Fruit fly (Drosophila melanogaster): ENCODE results near the gene Dph1.
A peak's percentile ranks its signal among the peaks of the same experiment; 100 is the strongest.

Dph1 gene

DNA sequence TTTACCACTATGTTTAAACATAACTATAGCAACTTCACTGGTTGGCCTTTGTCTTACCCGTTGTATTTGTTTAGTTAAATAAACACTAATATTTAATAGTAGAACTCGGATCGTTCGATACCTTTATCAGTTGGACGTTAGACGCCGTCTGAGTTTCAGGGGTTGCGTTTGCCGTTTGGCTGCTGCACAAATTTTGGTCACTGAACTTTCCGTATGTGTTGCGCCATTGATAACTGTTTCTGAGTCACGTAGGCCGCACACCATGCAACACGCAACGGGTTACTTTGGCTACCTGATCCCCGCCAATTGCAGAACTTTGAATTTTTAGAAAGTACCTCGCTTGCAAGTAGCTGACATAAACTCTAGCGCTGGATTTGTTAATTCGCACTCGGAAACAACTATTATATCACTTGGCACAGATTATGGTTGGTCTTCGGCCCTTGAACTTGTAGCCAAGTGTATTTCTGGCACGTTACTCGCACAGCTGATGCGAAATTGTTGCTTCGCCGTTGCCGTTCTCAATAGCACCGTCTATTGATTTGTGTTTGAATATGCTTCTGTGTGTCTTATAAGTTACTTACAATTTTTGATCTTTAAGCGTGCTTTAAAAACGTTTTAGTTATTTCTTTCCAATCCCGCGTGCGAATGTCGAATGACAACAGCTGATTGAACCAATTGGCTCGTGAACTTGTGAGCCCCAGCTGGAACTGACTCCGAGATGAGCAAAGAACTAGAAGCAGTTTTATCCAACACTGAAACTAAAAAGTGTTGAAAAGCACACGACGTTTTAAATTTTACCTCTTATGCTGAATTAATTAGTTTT, at the start of gene Dph1:
TSS of gene Dph1 (minus strand) at position 670 of the 823 bp plus-strand sequence.
- peak; percentile 75 for TF ChIP-seq CG17801 (GFP tag; optimal IDR thresholded peaks at IDR 0.05; ENCODE audit: partially characterized antibody)

DNA sequence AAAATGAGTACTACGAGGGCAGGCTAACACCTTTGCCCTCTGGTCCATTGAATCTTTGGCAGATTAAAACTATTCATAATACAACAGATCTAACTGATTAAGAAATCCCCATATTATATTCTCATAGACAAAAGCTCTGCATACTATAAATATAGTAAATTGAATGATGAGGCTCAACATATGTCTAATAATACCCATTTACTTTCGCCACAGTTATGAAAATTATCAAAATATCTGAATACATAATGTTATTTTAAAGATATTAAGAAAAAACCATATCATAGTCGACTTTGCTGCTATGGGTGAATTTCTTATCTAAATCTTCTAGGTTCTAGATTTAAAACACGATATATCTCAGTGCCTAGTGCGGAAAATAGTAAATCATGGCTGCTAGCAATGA, 35.1 kb upstream of the Dph1 start, which contains the start of gene CG32087:
TSS of gene CG32087 (plus strand) at position 301 of the 400 bp plus-strand sequence.
- no peak for TF ChIP-seq CG17801 (GFP tag; optimal IDR thresholded peaks at IDR 0.05; ENCODE audit: partially characterized antibody)

DNA sequence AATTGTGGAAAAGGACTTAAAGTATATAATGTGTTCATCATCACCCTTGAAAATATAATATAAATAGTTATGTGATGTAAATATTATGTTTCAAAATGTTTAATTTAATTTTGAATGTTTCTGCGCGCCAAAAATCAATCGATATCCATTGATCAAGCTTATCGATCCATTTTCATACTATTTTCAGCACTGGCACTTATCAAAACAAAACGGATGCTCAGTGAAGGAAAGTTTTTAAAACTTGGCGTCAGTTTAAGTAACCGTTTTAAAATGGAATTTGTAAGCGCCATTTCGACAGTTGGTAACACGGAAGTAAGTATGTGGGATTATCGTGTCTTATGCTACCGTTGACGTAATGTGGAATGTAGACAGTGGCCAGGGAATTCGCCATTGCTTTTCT, 31.4 kb upstream of the Dph1 start, which contains the start of gene sunn:
TSS of gene sunn (plus strand) at position 202 of the 400 bp plus-strand sequence.
- TF ChIP-seq CG17801 (GFP tag; optimal IDR thresholded peaks at IDR 0.05; ENCODE audit: partially characterized antibody) = no peak

DNA sequence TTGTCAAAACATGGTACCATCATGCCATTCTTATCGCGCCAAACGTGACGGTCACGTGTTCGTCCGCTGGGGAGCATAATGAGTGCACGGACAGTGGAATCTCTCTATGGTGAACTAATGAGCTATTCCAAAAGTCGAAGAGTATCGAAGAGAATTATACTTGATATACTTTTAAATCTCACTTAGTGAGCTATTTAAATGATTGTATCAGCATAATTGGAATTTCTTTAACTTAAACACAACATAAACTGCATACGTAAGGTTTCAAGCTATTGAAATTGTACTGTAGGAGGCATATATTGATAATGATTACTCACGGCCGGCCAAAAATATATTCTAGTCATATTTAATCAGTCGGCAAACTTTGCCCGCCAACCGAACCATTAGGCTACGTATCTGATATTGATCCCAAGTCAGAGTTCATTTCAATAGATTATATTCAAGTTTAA, 24.8 kb upstream of the Dph1 start:
- TF ChIP-seq CG17801 (GFP tag; optimal IDR thresholded peaks at IDR 0.05; ENCODE audit: partially characterized antibody) = peak; percentile 18

DNA sequence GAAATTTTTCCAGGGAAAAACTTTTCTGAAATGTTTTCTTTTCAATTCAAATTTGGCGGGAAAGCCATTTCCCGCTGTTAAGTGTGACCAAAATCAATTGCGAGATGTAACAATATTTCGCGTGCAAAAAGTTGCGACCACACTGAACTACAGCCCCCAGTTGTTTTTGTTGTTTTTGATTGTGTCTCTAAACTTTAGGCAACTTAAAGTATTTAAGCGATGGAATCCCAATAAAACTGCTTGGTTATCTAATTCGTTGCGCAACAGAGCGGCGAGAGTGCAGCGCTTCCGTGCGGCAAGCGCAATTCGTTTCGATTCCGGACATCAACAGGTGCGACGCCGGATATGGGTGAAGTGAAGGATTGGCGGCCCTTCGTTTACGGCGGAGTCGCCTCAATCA, 24.0 kb upstream of the Dph1 start, which contains the start of gene Bmcp:
TSS of gene Bmcp (plus strand) at position 155 of the 400 bp plus-strand sequence.
- TF ChIP-seq CG17801 (GFP tag; optimal IDR thresholded peaks at IDR 0.05; ENCODE audit: partially characterized antibody) = peak; percentile 51

DNA sequence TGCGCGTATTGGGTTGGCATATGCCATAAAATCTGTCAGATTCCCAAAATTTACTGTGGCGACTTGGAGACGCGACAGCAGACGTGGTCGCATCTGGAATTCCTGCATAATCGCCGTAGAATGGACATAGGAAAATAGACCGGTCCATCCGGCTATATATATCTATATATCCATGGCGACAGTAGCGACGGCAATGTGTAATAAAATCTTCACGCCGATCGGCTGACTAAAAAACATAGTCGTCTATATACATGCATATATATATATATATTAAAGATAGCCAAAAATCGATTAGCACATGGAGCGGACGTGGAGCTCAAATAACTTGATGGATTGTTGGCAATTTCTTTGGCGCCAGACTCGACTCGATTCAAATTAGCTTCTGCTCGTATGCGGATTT, 21.2 kb upstream of the Dph1 start:
- no peak for TF ChIP-seq CG17801 (GFP tag; optimal IDR thresholded peaks at IDR 0.05; ENCODE audit: partially characterized antibody)

DNA sequence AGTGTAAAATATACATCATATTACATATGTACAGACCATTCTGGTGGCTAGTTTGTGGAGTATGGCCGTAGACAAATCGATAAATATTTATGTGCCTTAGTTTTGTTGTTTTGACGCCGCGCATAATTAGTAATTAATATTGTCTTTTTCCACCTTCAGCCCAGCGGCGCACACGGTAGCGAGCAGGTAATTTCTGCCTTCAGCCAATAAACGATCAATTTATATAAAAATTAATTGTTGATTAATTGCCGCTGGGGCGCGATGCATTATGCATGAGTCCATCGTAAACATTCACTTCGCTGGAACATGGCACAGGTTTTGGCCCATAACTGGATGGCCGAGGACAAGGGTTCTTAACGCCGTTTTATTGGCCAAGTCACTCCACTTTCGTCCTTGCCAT, 20.5 kb upstream of the Dph1 start:
- no peak for TF ChIP-seq CG17801 (GFP tag; optimal IDR thresholded peaks at IDR 0.05; ENCODE audit: partially characterized antibody)

DNA sequence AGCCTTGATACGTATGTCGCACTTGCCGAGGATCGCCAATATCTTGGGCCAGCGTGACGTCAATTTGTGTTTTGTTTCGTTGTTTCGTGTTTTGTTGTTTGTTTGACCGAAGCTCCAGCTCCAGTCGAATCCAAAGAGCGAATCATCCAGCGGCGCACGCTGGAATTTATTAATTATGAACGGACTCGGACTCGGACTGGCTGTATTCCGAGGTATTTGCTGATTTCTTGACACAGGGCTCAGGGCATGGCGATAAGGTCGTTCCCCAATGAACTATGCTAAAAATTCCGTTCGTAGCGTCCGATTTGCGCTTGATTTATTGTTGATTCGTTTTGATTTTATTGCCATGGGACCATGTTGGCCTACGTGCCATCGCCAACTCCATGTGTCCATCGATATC, 20.1 kb upstream of the Dph1 start:
- no peak for TF ChIP-seq CG17801 (GFP tag; optimal IDR thresholded peaks at IDR 0.05; ENCODE audit: partially characterized antibody)

DNA sequence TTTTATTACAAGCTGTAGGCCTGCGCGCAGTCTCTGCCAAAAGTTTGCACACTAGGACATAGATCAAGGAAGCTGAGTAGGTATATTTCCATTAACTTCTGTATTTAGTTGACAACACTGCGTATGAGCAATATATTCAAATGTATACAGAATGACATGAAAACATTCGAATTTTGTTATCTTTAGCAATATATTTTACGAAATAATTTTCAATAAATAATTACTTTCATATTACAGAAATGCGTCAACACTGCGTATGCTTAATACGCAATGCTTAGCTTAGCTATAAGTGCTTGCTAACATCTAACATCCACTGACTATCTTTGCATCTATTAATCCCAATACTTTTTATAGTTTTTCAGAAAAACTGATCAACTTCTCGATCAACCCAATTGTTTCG, 19.6 kb upstream of the Dph1 start:
- no peak for TF ChIP-seq CG17801 (GFP tag; optimal IDR thresholded peaks at IDR 0.05; ENCODE audit: partially characterized antibody)

DNA sequence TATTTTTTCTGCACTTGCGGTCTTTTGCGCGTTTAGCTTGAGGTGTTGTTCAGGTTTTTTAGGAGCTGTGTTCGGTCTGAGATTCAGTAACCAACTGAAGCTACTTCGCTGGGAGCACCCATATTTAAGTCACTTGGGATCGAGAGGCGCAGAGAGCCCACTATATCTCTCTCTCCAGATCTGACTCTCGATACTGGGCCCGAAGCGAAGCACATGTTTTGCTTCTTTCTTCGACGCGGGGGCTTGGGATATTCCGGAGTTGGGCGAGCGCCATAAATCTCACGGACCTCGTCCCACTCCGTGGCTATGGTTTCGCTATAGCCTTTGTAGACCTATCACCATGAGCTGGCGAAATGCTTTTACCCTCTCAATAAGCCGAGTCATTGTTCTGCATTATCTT, 18.4 kb upstream of the Dph1 start, which contains the start of gene CG14132:
TSS of gene CG14132 (minus strand) at position 99 of the 400 bp plus-strand sequence.
- TF ChIP-seq CG17801 (GFP tag; optimal IDR thresholded peaks at IDR 0.05; ENCODE audit: partially characterized antibody) = no peak

DNA sequence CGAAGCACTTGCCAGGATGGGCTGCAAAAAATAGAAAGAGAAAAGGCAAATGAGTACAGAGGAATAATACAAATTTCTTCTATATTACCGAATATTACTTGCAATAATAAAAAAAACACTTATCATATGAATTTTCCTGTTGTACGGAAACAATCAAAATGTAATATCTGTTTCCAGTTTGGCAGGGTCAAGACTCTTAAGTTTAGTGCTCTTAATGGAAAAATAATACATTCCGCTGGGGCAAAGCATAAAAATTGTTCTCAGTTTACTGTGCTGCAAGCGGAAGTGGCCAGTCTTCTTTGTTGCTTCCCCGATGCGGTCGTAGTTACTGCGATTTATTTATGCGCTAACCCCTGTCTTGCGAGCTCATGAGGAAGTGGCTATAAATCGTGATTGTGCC, 16.1 kb upstream of the Dph1 start:
- TF ChIP-seq CG17801 (GFP tag; optimal IDR thresholded peaks at IDR 0.05; ENCODE audit: partially characterized antibody) = no peak

DNA sequence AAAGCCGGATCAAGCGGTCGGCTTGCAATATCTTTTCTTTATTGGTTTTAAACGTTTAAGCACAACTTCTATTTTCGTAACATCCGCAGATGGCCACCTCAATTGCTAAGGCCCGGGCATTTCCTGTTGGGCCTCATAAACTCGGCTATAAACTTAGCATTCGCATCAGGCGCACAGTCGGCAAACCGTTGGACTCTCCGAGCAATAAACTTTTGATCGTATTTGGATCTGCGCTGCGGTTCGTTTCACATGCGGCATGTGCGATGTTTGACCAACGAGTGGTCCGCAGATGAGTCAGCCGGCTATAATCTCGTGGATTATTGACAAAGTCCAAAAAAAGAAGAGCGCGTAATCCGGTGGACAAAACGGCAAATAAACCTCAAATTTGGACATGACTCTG, 15.0 kb upstream of the Dph1 start:
- no peak for TF ChIP-seq CG17801 (GFP tag; optimal IDR thresholded peaks at IDR 0.05; ENCODE audit: partially characterized antibody)

DNA sequence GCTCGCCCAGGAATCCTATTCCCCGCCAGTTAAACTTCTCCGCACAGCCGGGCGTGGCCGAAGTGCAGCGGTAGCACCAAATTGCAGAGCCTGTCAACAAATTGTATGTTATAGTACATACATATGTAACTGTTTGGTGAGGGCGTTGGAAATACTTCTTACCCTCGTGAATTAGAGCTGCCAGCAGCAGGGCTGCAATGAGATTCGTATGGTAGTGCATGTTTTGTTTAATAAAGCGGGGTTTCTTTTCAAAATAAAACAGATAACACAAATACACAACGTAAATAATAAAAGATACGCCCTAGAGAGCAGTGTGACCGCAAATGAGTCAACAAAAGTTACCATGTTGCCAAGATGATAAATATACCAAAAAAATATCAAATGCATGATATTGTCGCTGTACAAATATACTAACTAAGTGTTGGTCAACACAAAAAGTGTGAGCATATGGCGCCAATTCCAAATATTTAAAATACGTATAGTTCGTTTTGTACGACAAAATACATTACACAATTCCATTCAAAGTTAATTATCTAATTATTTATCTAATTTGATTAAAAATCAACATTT, 14.4 kb upstream of the Dph1 start, which contains the start of gene crim:
TSS of gene crim (minus strand) at position 328 of the 570 bp plus-strand sequence.
- TF ChIP-seq CG17801 (GFP tag; optimal IDR thresholded peaks at IDR 0.05; ENCODE audit: partially characterized antibody) = no peak

DNA sequence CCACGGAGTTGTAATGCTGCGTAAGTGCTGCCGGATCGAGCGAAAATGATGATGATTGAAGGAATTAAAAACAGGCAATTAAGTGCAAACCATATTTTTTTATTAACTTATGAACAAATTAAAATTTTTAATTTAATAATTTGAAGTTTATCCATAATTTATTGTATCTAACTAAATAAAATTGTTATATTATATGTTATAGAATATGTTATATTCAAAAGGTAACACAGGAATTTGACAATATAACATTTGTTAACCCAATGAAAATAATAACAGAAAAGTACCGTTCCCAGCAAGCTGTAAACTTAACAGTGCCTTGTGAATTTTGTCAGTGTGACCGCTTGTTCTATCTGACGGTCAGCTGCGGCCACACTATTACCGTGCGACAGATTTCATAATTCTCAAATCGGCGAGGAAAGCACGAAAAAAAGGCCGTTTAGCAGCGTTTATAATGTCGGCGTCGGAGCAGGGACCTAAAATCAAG, 11.9 kb upstream of the Dph1 start, which contains the start of the genes Ccdc56 and mtTFB1:
TSS of gene Ccdc56 (plus strand) at position 347 of the 484 bp plus-strand sequence.
TSS of gene mtTFB1 (plus strand) at position 347 of the 484 bp plus-strand sequence.
- no peak for TF ChIP-seq CG17801 (GFP tag; optimal IDR thresholded peaks at IDR 0.05; ENCODE audit: partially characterized antibody)

DNA sequence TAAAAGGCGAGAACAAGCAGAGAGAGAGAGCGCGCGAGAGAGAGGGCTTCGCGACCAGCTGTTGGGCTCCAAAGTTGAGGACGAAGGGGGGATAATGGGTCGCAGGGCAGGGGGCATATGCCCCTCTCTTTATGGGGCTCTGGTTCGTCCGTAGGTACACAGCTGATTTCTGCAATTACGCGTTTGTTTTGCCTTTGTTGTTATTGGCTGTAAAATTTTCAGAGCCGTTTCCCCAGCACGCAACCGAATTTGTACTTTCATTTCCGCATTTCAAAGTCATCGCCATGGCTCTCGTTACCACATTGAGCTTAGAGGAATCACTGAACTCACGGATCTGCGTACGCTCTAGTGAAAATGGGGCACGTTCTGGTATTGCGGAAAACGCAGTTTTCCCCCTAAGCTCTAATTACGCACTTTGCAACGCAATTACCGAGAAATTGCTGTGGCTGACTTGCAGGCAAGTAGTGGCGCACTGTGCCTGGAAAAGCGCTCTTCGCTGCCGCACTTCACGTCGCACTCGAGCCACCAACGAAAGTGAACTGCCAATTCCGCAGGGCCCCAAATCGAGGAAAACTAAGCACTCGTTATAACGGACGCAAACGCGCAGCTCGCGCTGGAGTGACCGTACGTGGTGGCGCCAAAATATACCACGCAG, 11.3 kb upstream of the Dph1 start, which contains the start of gene CG11658:
TSS of gene CG11658 (minus strand) at position 576 of the 655 bp plus-strand sequence.
- TF ChIP-seq CG17801 (GFP tag; optimal IDR thresholded peaks at IDR 0.05; ENCODE audit: partially characterized antibody) = peak; percentile 7
